Worm (Caenorhabditis elegans): Measurements from ENCODE around the gene F42A10.7.

F42A10.7 gene

DNA sequence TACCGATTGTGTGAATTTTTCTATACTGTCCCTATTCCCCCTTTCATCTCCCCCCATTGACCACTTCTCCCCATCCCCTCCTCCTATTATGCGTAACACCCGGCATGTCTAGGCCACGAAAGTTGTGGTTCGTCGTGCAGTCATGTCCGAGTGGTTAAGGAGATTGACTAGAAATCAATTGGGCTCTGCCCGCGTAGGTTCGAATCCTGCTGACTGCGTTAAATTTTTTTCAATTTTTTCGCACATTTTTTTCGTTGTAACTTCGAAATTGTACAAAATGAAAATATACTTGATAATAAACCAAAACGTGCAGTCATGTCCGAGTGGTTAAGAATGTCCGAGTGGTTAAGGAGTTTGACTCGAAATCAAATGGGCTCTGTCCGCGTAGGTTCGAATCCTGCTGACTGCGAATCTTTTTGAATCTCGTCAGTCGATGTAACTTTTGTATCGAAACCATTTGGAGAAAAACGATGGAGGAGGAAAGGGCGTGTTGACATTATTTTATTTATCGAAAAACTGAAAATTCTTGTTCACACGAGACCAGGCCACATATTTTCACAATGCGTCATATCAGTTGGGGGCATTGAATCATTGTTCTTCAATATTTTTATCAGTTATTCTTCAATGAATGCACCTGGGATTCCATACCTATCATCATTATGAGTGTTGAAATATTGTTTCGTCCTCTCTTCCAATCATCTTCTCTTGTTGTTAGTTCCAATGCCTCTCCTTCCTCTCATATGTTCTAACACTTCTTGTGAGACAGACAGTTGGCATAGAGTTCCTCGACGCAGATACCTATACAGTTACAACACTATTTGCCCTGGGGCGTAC, 19.6 kb downstream of the F42A10.7 start, which contains the start of gene nfm-1:
TSS of gene nfm-1 (plus strand) at position 812 of the 834 bp plus-strand sequence.
- TF ChIP-seq ceh-6 (GFP tag; optimal IDR thresholded peaks at IDR 0.05) (peak; percentile 86), gmeb-2 (tag; optimal IDR thresholded peaks at IDR 0.05) (peak; percentile 77), ceh-31 (tag; optimal IDR thresholded peaks at IDR 0.05) (peak; percentile 41), tbx-2 (tag; optimal IDR thresholded peaks at IDR 0.05) (peak; percentile 58), hlh-8 (tag; optimal IDR thresholded peaks at IDR 0.05) (no peak), nhr-11 (tag; optimal IDR thresholded peaks at IDR 0.05) (no peak), odd-2 (tag; optimal IDR thresholded peaks at IDR 0.05) (peak; percentile 35), sox-2 (GFP tag; IDR thresholded peaks at IDR 0.05) (peak; percentile 77), lin-11 (tag; optimal IDR thresholded peaks at IDR 0.05) (peak; percentile 78), F13H6.1 (tag; optimal IDR thresholded peaks at IDR 0.05) (peak; percentile 7), T23F11.4 (GFP tag; optimal IDR thresholded peaks at IDR 0.05) (peak; percentile 76), unc-55 (GFP tag; optimal IDR thresholded peaks at IDR 0.05) (no peak), ceh-19 (GFP tag; optimal IDR thresholded peaks at IDR 0.05) (peak; percentile 87), dmd-4 (tag; optimal IDR thresholded peaks at IDR 0.05; ENCODE audit: borderline replicate concordance) (peak; percentile 21), rnt-1 (tag; optimal IDR thresholded peaks at IDR 0.05) (peak; percentile 47), ceh-22 (tag; optimal IDR thresholded peaks at IDR 0.05) (no peak), ceh-45 (GFP tag; IDR thresholded peaks at IDR 0.05) (peak; percentile 77), madf-2 (tag; optimal IDR thresholded peaks at IDR 0.05) (peak; percentile 81), unc-86 (tag; optimal IDR thresholded peaks at IDR 0.05) (peak; percentile 68), ztf-16 (tag; optimal IDR thresholded peaks at IDR 0.05) (peak; percentile 77), syd-9 (tag; optimal IDR thresholded peaks at IDR 0.05) (peak; percentile 48), K09A11.1 (tag; optimal IDR thresholded peaks at IDR 0.05; ENCODE audit: insufficient read depth) (peak; percentile 82), ceh-24 (tag; optimal IDR thresholded peaks at IDR 0.05) (peak; percentile 32), C08G9.2 (tag; optimal IDR thresholded peaks at IDR 0.05) (peak; percentile 37), pat-9 (tag; optimal IDR thresholded peaks at IDR 0.05) (peak; percentile 80), fkh-6 (tag; optimal IDR thresholded peaks at IDR 0.05) (no peak), che-1 (tag; optimal IDR thresholded peaks at IDR 0.05) (peak; percentile 82), zip-5 (tag; optimal IDR thresholded peaks at IDR 0.05) (peak; percentile 52), ceh-48 (tag; optimal IDR thresholded peaks at IDR 0.05) (peak; percentile 77), npax-4 (tag; optimal IDR thresholded peaks at IDR 0.05) (peak; percentile 69), ceh-9 (tag; optimal IDR thresholded peaks at IDR 0.05) (peak; percentile 73), pha-4 (tag; optimal IDR thresholded peaks at IDR 0.05) (no peak), hlh-30 (tag; optimal IDR thresholded peaks at IDR 0.05; ENCODE audit: insufficient read depth) (no peak), unc-3 (GFP tag; conservative IDR thresholded peaks at IDR 0.05) (peak; percentile 84), unc-3 (tag; optimal IDR thresholded peaks at IDR 0.05) (peak; percentile 83), tbx-7 (tag; optimal IDR thresholded peaks at IDR 0.05) (no peak), ceh-30 (tag; optimal IDR thresholded peaks at IDR 0.05) (no peak), ahr-1 (tag; optimal IDR thresholded peaks at IDR 0.05) (peak; percentile 31), ceh-18 (tag; optimal IDR thresholded peaks at IDR 0.05) (no peak), pax-1 (tag; optimal IDR thresholded peaks at IDR 0.05) (no peak), unc-42 (tag; optimal IDR thresholded peaks at IDR 0.05) (peak; percentile 25), fax-1 (tag; optimal IDR thresholded peaks at IDR 0.05) (peak; percentile 10), elt-4 (tag; optimal IDR thresholded peaks at IDR 0.05) (no peak), ceh-14 (tag; optimal IDR thresholded peaks at IDR 0.05) (peak; percentile 25), pha-2 (tag; optimal IDR thresholded peaks at IDR 0.05) (peak; percentile 85), fkh-10 (GFP tag; optimal IDR thresholded peaks at IDR 0.05) (no peak), K02D7.2 (tag; optimal IDR thresholded peaks at IDR 0.05) (peak; percentile 65), hlh-6 (tag; optimal IDR thresholded peaks at IDR 0.05) (peak; percentile 26), ref-2 (tag; optimal IDR thresholded peaks at IDR 0.05) (peak; percentile 64), ama-1 (optimal IDR thresholded peaks at IDR 0.05) (no peak), Y22D7AL.16 (tag; optimal IDR thresholded peaks at IDR 0.05) (peak; percentile 66), nhr-232 (tag; optimal IDR thresholded peaks at IDR 0.05) (peak; percentile 57)
